Worm (Caenorhabditis elegans): ENCODE data around the gene F18A11.5.
"Not testable (repeated sequence)": the region's sequence is repeated elsewhere in the genome, so short reads cannot be mapped to it uniquely, and the experiment has no call there.

Gene F18A11.5

DNA sequence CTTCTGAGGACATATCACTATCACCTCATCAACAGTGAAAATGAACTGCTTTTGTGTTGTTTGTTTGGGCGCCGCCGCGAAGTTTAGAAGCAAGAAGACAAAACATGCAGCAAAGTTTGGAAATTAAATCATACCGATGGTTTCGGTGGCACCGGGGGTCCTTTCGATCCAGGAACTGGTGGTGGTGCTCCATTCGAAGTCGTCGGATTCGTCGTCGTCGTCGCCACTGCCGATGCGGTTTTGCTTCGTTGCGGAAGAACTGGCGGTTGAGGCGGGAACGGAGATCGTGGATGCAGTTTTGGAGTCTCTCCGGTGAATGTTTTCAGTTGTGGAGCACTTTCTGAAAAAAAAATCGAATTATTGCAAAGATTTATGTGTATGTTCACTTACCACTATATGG is 9.4 kb upstream of the F18A11.5 start:
- TF ChIP-seq fos-1 (tag; optimal IDR thresholded peaks at IDR 0.05) = no peak

ce11 chrII:13022555-13022954 is 8.5 kb upstream of the F18A11.5 start:
- TF ChIP-seq nhr-11 (tag; optimal IDR thresholded peaks at IDR 0.05) = no peak
- peak; percentile 46 for TF ChIP-seq nhr-25 (tag; optimal IDR thresholded peaks at IDR 0.05)
- TF ChIP-seq ztf-1 (GFP tag; conservative IDR thresholded peaks at IDR 0.05) = no peak
- no peak for TF ChIP-seq skn-1 (tag; optimal IDR thresholded peaks at IDR 0.05)

- peak; percentile 41 to 64 for TF ChIP-seq lsy-2 (tag; optimal IDR thresholded peaks at IDR 0.05)
- peak; percentile 60 for TF ChIP-seq unc-55 (GFP tag; optimal IDR thresholded peaks at IDR 0.05)
- peak; percentile 47 for TF ChIP-seq nhr-25 (tag; optimal IDR thresholded peaks at IDR 0.05)
- peak; percentile 79 for TF ChIP-seq sma-9 (GFP tag; optimal IDR thresholded peaks at IDR 0.05)
- TF ChIP-seq sma-9 (tag; optimal IDR thresholded peaks at IDR 0.05) = not testable (repeated sequence)
- TF ChIP-seq nhr-129 (tag; optimal IDR thresholded peaks at IDR 0.05) = peak; percentile 44
- peak; percentile 56 for TF ChIP-seq lin-13 (GFP tag; optimal IDR thresholded peaks at IDR 0.05)
- peak; percentile 48 for TF ChIP-seq crh-2 (tag; optimal IDR thresholded peaks at IDR 0.05)
- peak; percentile 16 for TF ChIP-seq nhr-21 (tag; optimal IDR thresholded peaks at IDR 0.05)
- TF ChIP-seq sem-4 (tag; optimal IDR thresholded peaks at IDR 0.05) = peak; percentile 4
- peak; percentile 48 for TF ChIP-seq C34F6.9 (tag; optimal IDR thresholded peaks at IDR 0.05)
- peak; percentile 50 for TF ChIP-seq sma-3 (GFP tag; optimal IDR thresholded peaks at IDR 0.05)
- TF ChIP-seq F13H6.1 (tag; optimal IDR thresholded peaks at IDR 0.05) = peak; percentile 73
- peak; percentile 8 for TF ChIP-seq gmeb-1 (tag; optimal IDR thresholded peaks at IDR 0.05)
Observed at ce11 chrII:13016381-13016780, 2.3 kb upstream of the F18A11.5 start.

- TF ChIP-seq dmd-4 (tag; optimal IDR thresholded peaks at IDR 0.05) = no peak
- TF ChIP-seq nhr-25 (tag; optimal IDR thresholded peaks at IDR 0.05) = no peak
- no peak for TF ChIP-seq lin-11 (tag; optimal IDR thresholded peaks at IDR 0.05)
- TF ChIP-seq R02D3.7 (tag; optimal IDR thresholded peaks at IDR 0.05) = no peak
- TF ChIP-seq C34F6.9 (tag; optimal IDR thresholded peaks at IDR 0.05) = no peak
- no peak for TF ChIP-seq ztf-1 (GFP tag; conservative IDR thresholded peaks at IDR 0.05)
Observed at ce11 chrII:13012684-13013083, 1.4 kb downstream of the F18A11.5 start.

- no peak for TF ChIP-seq R02D3.7 (tag; optimal IDR thresholded peaks at IDR 0.05)
- peak; percentile 22 for TF ChIP-seq sma-9 (GFP tag; optimal IDR thresholded peaks at IDR 0.05)
- TF ChIP-seq sma-9 (tag; optimal IDR thresholded peaks at IDR 0.05) = no peak
- TF ChIP-seq blmp-1 (tag; optimal IDR thresholded peaks at IDR 0.05; ENCODE audit: insufficient read depth) = peak; percentile 25
- TF ChIP-seq nhr-129 (tag; optimal IDR thresholded peaks at IDR 0.05) = no peak
- peak in 1 of 2 experiments; percentile 11 for TF ChIP-seq lsy-2 (tag; optimal IDR thresholded peaks at IDR 0.05)
Observed at ce11 chrII:13007717-13008461, 6.2 kb downstream of the F18A11.5 start, which contains the start of gene oig-2. Gene oig-2, minus strand, starts transcription at chrII:13008164.

DNA sequence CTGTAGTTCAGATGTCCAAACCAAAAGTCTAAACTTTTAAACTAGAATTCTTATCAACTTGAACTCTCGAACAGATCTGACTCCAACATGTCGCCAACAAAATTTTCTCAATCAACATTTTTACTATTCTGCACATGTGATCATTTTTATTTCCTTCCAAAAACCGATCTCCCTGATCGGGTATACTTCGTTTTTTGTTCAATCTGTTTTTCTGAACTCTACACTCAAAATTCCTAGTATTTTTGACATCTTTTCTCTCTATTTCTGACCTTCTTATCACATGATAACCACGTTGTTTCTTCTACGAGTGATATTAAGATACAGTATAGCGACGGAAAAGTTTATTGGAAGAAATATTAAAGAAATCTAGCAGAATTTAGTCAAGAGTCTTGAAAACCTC is 7.8 kb downstream of the F18A11.5 start:
- peak; percentile 27 for TF ChIP-seq blmp-1 (tag; optimal IDR thresholded peaks at IDR 0.05; ENCODE audit: insufficient read depth)
- TF ChIP-seq ztf-1 (GFP tag; conservative IDR thresholded peaks at IDR 0.05) = no peak
- TF ChIP-seq sma-3 (GFP tag; optimal IDR thresholded peaks at IDR 0.05) = peak; percentile 23
- TF ChIP-seq alr-1 (tag; optimal IDR thresholded peaks at IDR 0.05) = no peak
- peak; percentile 82 for TF ChIP-seq sma-9 (GFP tag; optimal IDR thresholded peaks at IDR 0.05)
- no peak for TF ChIP-seq sma-9 (tag; optimal IDR thresholded peaks at IDR 0.05)
- TF ChIP-seq lsy-2 (tag; optimal IDR thresholded peaks at IDR 0.05) = peak in 1 of 2 experiments; percentile 36
- peak; percentile 17 for TF ChIP-seq fos-1 (tag; optimal IDR thresholded peaks at IDR 0.05)
- TF ChIP-seq crh-2 (tag; optimal IDR thresholded peaks at IDR 0.05) = peak; percentile 74
- no peak for TF ChIP-seq mab-5 (tag; optimal IDR thresholded peaks at IDR 0.05)
- TF ChIP-seq nhr-25 (tag; optimal IDR thresholded peaks at IDR 0.05) = peak; percentile 26
- peak; percentile 56 for TF ChIP-seq nhr-21 (tag; optimal IDR thresholded peaks at IDR 0.05)
- TF ChIP-seq skn-1 (tag; optimal IDR thresholded peaks at IDR 0.05) = no peak
- no peak for TF ChIP-seq F13H6.1 (tag; optimal IDR thresholded peaks at IDR 0.05)
- TF ChIP-seq dmd-4 (tag; optimal IDR thresholded peaks at IDR 0.05) = no peak

DNA sequence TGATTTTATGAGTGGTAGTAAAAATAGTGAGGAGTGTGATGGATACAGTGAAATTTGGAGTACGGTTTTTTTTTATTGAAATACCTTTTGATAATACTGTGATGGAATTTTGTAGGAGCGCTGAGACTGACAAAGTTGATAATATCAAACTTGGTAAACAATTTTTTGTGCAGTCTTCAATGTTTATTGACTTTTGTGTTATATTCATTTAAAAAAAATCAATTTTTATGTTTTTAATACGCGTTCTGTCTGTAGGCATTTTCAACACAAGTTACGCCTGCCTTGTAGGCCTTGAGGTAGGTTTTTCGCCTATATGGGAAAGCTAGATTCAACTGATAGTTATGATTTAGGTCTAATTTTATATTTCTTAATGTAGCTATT is 9.2 kb downstream of the F18A11.5 start:
- TF ChIP-seq zag-1 (tag; optimal IDR thresholded peaks at IDR 0.05) = no peak
- TF ChIP-seq nhr-12 (tag; optimal IDR thresholded peaks at IDR 0.05) = no peak
- no peak for TF ChIP-seq nhr-23 (tag; optimal IDR thresholded peaks at IDR 0.05)
- no peak for TF ChIP-seq ZK546.5 (tag; optimal IDR thresholded peaks at IDR 0.05)
- TF ChIP-seq C34F6.9 (tag; optimal IDR thresholded peaks at IDR 0.05) = no peak
- TF ChIP-seq nhr-21 (tag; optimal IDR thresholded peaks at IDR 0.05) = no peak
- no peak for TF ChIP-seq F13H6.1 (tag; optimal IDR thresholded peaks at IDR 0.05)
- TF ChIP-seq sem-4 (tag; optimal IDR thresholded peaks at IDR 0.05) = no peak
- no peak for TF ChIP-seq nhr-11 (tag; optimal IDR thresholded peaks at IDR 0.05)
